Fruit fly (Drosophila melanogaster) whole organism, adult: ENCODE data around the gene betaCOP.

ENCODE experiments used
- CG11617 ChIP-seq: fragments of 200-800 bp; sonication (Bioruptor generic); optimal IDR thresholded peaks from 2 replicates; lab custom pipeline; 2017; ENCODE audit warnings: mild to moderate bottlenecking, missing biosample characterization, missing genetic modification reagents, missing genetic modification characterization
- CG12768 ChIP-seq: fragments of 200-800 bp; sonication (Bioruptor generic); optimal IDR thresholded peaks from 2 replicates; lab custom pipeline; 2017; ENCODE audit warnings: missing biosample characterization, missing genetic modification characterization, mild to moderate bottlenecking, moderate library complexity, missing genetic modification reagents
- CG14711 ChIP-seq: fragments of 200-800 bp; sonication (Bioruptor generic); optimal IDR thresholded peaks from 2 replicates; lab custom pipeline; 2018; ENCODE audit warnings: missing biosample characterization, mild to moderate bottlenecking, missing genetic modification characterization, moderate library complexity
- CG1620 ChIP-seq: fragments of 200-800 bp; sonication (Bioruptor generic); optimal IDR thresholded peaks from 2 replicates; lab custom pipeline; 2016; ENCODE audit warnings: missing biosample characterization, missing genetic modification characterization
- CG33017 ChIP-seq: fragments of 200-800 bp; sonication (Bioruptor generic); optimal IDR thresholded peaks from 2 replicates; lab custom pipeline; 2018; ENCODE audit warnings: missing biosample characterization, mild to moderate bottlenecking, missing genetic modification characterization, moderate library complexity
- CG5204 ChIP-seq: fragments of 200-800 bp; sonication (Bioruptor generic); optimal IDR thresholded peaks from 2 replicates; lab custom pipeline; 2016; ENCODE audit warnings: missing biosample characterization, missing genetic modification characterization
- CG7045 ChIP-seq: fragments of 200-800 bp; sonication (Bioruptor generic); optimal IDR thresholded peaks from 2 replicates; lab custom pipeline; 2017; ENCODE audit warnings: missing biosample characterization, mild to moderate bottlenecking, missing genetic modification characterization
- CG7101 ChIP-seq: fragments of 200-800 bp; sonication (Bioruptor generic); optimal IDR thresholded peaks from 2 replicates; lab custom pipeline; 2018; ENCODE audit warnings: missing biosample characterization, mild to moderate bottlenecking, missing genetic modification characterization, moderate library complexity
- Clk ChIP-seq: fragments of 200-800 bp; sonication (Bioruptor generic); optimal IDR thresholded peaks from 2 replicates; lab custom pipeline; 2017; ENCODE audit warnings: missing biosample characterization, missing genetic modification characterization
- Crg-1 ChIP-seq: fragments of 200-800 bp; sonication (Bioruptor generic); optimal IDR thresholded peaks from 2 replicates; lab custom pipeline; 2016; ENCODE audit warnings: missing biosample characterization, missing genetic modification characterization
- Hr96 ChIP-seq: fragments of 200-800 bp; sonication (Bioruptor generic); optimal IDR thresholded peaks from 2 replicates; lab custom pipeline; 2016; ENCODE audit warnings: missing biosample characterization, missing genetic modification characterization
- Mnt ChIP-seq: fragments of 200-800 bp; sonication (Bioruptor generic); optimal IDR thresholded peaks from 2 replicates; lab custom pipeline; 2016; ENCODE audit warnings: missing biosample characterization, mild to moderate bottlenecking, missing genetic modification characterization
- bab1 ChIP-seq: fragments of 200-800 bp; sonication (Bioruptor generic); optimal IDR thresholded peaks from 3 replicates; lab custom pipeline; 2019; ENCODE audit warnings: missing biosample characterization, mild to moderate bottlenecking, missing genetic modification characterization, moderate library complexity
- cic ChIP-seq: fragments of 200-800 bp; sonication (Bioruptor generic); optimal IDR thresholded peaks from 2 replicates; lab custom pipeline; 2017; ENCODE audit warnings: missing biosample characterization, mild to moderate bottlenecking, missing genetic modification characterization, moderate library complexity
- cnc ChIP-seq, 2 experiments: fragments of >200 bp; optimal IDR thresholded peaks; 2 replicates each; lab custom pipeline; 2017
- kay ChIP-seq: fragments of 200-800 bp; sonication (Bioruptor generic); peaks from one replicate; lab custom pipeline; 2016; ENCODE audit warnings: missing biosample characterization, missing genetic modification characterization, borderline replicate concordance
- ovo ChIP-seq: fragments of 200-800 bp; sonication (Bioruptor generic); optimal IDR thresholded peaks from 2 replicates; lab custom pipeline; 2016; ENCODE audit warnings: missing biosample characterization, missing genetic modification characterization
- pad ChIP-seq: fragments of 200-800 bp; sonication (Bioruptor generic); optimal IDR thresholded peaks from 3 replicates; lab custom pipeline; 2017; ENCODE audit warnings: missing biosample characterization, missing genetic modification characterization, mild to moderate bottlenecking, moderate library complexity, missing genetic modification reagents
- tj ChIP-seq: fragments of 200-800 bp; sonication (Bioruptor generic); optimal IDR thresholded peaks from 3 replicates; lab custom pipeline; 2017; ENCODE audit warnings: missing biosample characterization, mild to moderate bottlenecking, missing genetic modification characterization, moderate library complexity
- toe ChIP-seq: fragments of 200-800 bp; sonication (Bioruptor generic); optimal IDR thresholded peaks from 2 replicates; lab custom pipeline; 2016; ENCODE audit warnings: missing biosample characterization, missing genetic modification characterization

The betaCOP gene

dm6 chrX:18399965-18400364 lies 14.9 kb upstream of the betaCOP start, which contains the start of gene CG34328:
TSS of gene CG34328 (minus strand) at chrX:18400065.
- no peak for TF ChIP-seq CG7045
- TF ChIP-seq Hr96 = no peak
- no peak for TF ChIP-seq pad (GFP tag; lab: Kevin White, UChicago)
- no peak for TF ChIP-seq CG11617 (GFP tag; lab: Kevin White, UChicago)
- TF ChIP-seq CG5204 = no peak
- TF ChIP-seq bab1 (GFP tag; lab: Kevin White, UChicago) = no peak
- TF ChIP-seq cnc (optimal IDR thresholded peaks at IDR 0.05; lab: Kevin White, UChicago) = no peak
- TF ChIP-seq tj = no peak
- no peak for TF ChIP-seq CG12768 (GFP tag; lab: Kevin White, UChicago)
- TF ChIP-seq Mnt (GFP tag; lab: Kevin White, UChicago) = no peak
- TF ChIP-seq CG1620 (GFP tag; lab: Kevin White, UChicago) = no peak
- TF ChIP-seq toe (GFP tag; lab: Kevin White, UChicago) = no peak
- TF ChIP-seq ovo = no peak
- no peak for TF ChIP-seq Clk
- no peak for TF ChIP-seq cic (GFP tag; lab: Kevin White, UChicago)
- TF ChIP-seq CG33017 (tag; lab: Kevin White, UChicago) = no peak
- no peak for TF ChIP-seq CG14711 (tag; lab: Kevin White, UChicago)
- TF ChIP-seq kay (GFP tag; lab: Kevin White, UChicago) = no peak
- no peak for TF ChIP-seq Crg-1 (GFP tag; lab: Kevin White, UChicago)
- no peak for TF ChIP-seq CG7101 (tag; lab: Kevin White, UChicago)

dm6 chrX:18395157-18395556 lies 10.1 kb upstream of the betaCOP start:
- TF ChIP-seq Crg-1 (GFP tag; lab: Kevin White, UChicago) (no peak), cic (GFP tag; lab: Kevin White, UChicago) (peak; percentile 73), ovo (no peak), bab1 (GFP tag; lab: Kevin White, UChicago) (no peak), cnc (optimal IDR thresholded peaks at IDR 0.05; lab: Kevin White, UChicago) (no peak), CG7045 (no peak), tj (peak; percentile 61), Mnt (GFP tag; lab: Kevin White, UChicago) (peak; percentile 44), CG11617 (GFP tag; lab: Kevin White, UChicago) (no peak)

dm6 chrX:18386784-18387183 lies 1.7 kb upstream of the betaCOP start, which contains the start of gene Tsf1:
TSS of gene Tsf1 (plus strand) at chrX:18387084.
- TF ChIP-seq CG1620 (GFP tag; lab: Kevin White, UChicago) (no peak), Mnt (GFP tag; lab: Kevin White, UChicago) (no peak), cnc (optimal IDR thresholded peaks at IDR 0.05; lab: Kevin White, UChicago) (no peak), CG14711 (tag; lab: Kevin White, UChicago) (no peak), cic (GFP tag; lab: Kevin White, UChicago) (no peak), CG7101 (tag; lab: Kevin White, UChicago) (no peak), toe (GFP tag; lab: Kevin White, UChicago) (no peak), CG33017 (tag; lab: Kevin White, UChicago) (no peak), CG7045 (no peak), kay (GFP tag; lab: Kevin White, UChicago) (no peak), Hr96 (no peak), CG12768 (GFP tag; lab: Kevin White, UChicago) (no peak)

dm6 chrX:18385801-18386200 lies 759 bp upstream of the betaCOP start:
- TF ChIP-seq CG7045 = no peak
- TF ChIP-seq cic (GFP tag; lab: Kevin White, UChicago) = peak; percentile 9
- no peak for TF ChIP-seq cnc (optimal IDR thresholded peaks at IDR 0.05; lab: Kevin White, UChicago)
- no peak for TF ChIP-seq CG1620 (GFP tag; lab: Kevin White, UChicago)
- TF ChIP-seq CG11617 (GFP tag; lab: Kevin White, UChicago) = no peak

dm6 chrX:18379791-18380190 lies 5.3 kb downstream of the betaCOP start, which contains the start of the genes por and CG6179:
TSS of gene por (minus strand) at chrX:18379854.
TSS of gene CG6179 (plus strand) at chrX:18380082.
- no peak for TF ChIP-seq pad (GFP tag; lab: Kevin White, UChicago)
- no peak for TF ChIP-seq CG7045
- TF ChIP-seq Mnt (GFP tag; lab: Kevin White, UChicago) = no peak
- TF ChIP-seq bab1 (GFP tag; lab: Kevin White, UChicago) = no peak
- no peak for TF ChIP-seq Clk
- TF ChIP-seq CG33017 (tag; lab: Kevin White, UChicago) = no peak
- TF ChIP-seq CG5204 = no peak
- no peak for TF ChIP-seq CG14711 (tag; lab: Kevin White, UChicago)
- TF ChIP-seq CG11617 (GFP tag; lab: Kevin White, UChicago) = no peak
- TF ChIP-seq CG7101 (tag; lab: Kevin White, UChicago) = no peak
- TF ChIP-seq cnc (optimal IDR thresholded peaks at IDR 0.05; lab: Kevin White, UChicago) = no peak
- no peak for TF ChIP-seq cic (GFP tag; lab: Kevin White, UChicago)
- no peak for TF ChIP-seq CG12768 (GFP tag; lab: Kevin White, UChicago)
- no peak for TF ChIP-seq tj
- TF ChIP-seq kay (GFP tag; lab: Kevin White, UChicago) = no peak
- TF ChIP-seq toe (GFP tag; lab: Kevin White, UChicago) = no peak
- TF ChIP-seq Hr96 = no peak
- no peak for TF ChIP-seq ovo
- no peak for TF ChIP-seq CG1620 (GFP tag; lab: Kevin White, UChicago)

- TF ChIP-seq CG12768 (GFP tag; lab: Kevin White, UChicago) = no peak
- TF ChIP-seq CG33017 (tag; lab: Kevin White, UChicago) = no peak
- peak; percentile 34 for TF ChIP-seq cic (GFP tag; lab: Kevin White, UChicago)
- TF ChIP-seq ovo = peak; percentile 87
- peak; percentile 71 for TF ChIP-seq pad (GFP tag; lab: Kevin White, UChicago)
Measured at dm6 chrX:18374421-18374935, 10.6 kb downstream of the betaCOP start.
